Worm (Caenorhabditis elegans): Measurements from ENCODE around the gene C14C11.4.

ce11 chrV:5619372-5619771 is 28.0 kb upstream of the C14C11.4 start:
- TF ChIP-seq B0035.1 (tag; optimal IDR thresholded peaks at IDR 0.05) (no peak), sea-2 (GFP tag; IDR thresholded peaks at IDR 0.05) (no peak), lag-1 (GFP tag; IDR thresholded peaks at IDR 0.05) (no peak), rpc-1 (optimal IDR thresholded peaks at IDR 0.05) (no peak), rpc-1 (tag; optimal IDR thresholded peaks at IDR 0.05) (no peak), nfya-2 (GFP tag; IDR thresholded peaks at IDR 0.05) (no peak), F37B4.10 (GFP tag; IDR thresholded peaks at IDR 0.05) (no peak)
